Worm (Caenorhabditis elegans) whole organism, young adult: ENCODE results near the gene R02E4.3.
A peak's percentile ranks its signal among the peaks of the same experiment; 100 is the strongest.

Experiments used
- F10E7.11 ChIP-seq: sonication (generic microtip); optimal IDR thresholded peaks from 2 replicates; lab custom pipeline; 2017; ENCODE audit warnings: mild to moderate bottlenecking, missing genetic modification characterization, moderate library complexity, missing compliant biosample characterization
- F22D6.2 ChIP-seq: sonication (generic microtip); optimal IDR thresholded peaks from 2 replicates; lab custom pipeline; 2016; ENCODE audit warnings: mild to moderate bottlenecking, missing genetic modification characterization, missing compliant biosample characterization
- F23B12.7 ChIP-seq: sonication (generic microtip); optimal IDR thresholded peaks from 2 replicates; lab custom pipeline; 2017; ENCODE audit warnings: missing genetic modification characterization, mild to moderate bottlenecking, missing compliant biosample characterization, antibody characterized with exemption, moderate library complexity; ENCODE audit not compliant: insufficient read depth
- F57C9.4 ChIP-seq: sonication (generic microtip); optimal IDR thresholded peaks from 2 replicates; lab custom pipeline; 2017; ENCODE audit warnings: mild to moderate bottlenecking, missing genetic modification characterization, missing compliant biosample characterization
- K12H6.12 ChIP-seq: fragments of 200-800 bp; sonication (Bioruptor generic); optimal IDR thresholded peaks from 2 replicates; lab custom pipeline; 2018; ENCODE audit warnings: mild to moderate bottlenecking, missing genetic modification characterization, missing compliant biosample characterization
- T26A5.8 ChIP-seq: sonication (generic microtip); optimal IDR thresholded peaks from 2 replicates; lab custom pipeline; 2016; ENCODE audit warnings: missing genetic modification characterization, missing compliant biosample characterization
- ZK185.1 ChIP-seq: sonication (generic microtip); optimal IDR thresholded peaks from 2 replicates; lab custom pipeline; 2016; ENCODE audit warnings: mild to moderate bottlenecking, missing genetic modification characterization, missing compliant biosample characterization; ENCODE audit not compliant: poor library complexity, severe bottlenecking
- aptf-2 ChIP-seq: fragments of 200-800 bp; sonication (Bioruptor generic); conservative IDR thresholded peaks from 2 replicates; pipeline ENCODE4 v1.3.6; 2022; ENCODE audit warnings: missing genetic modification reagents, missing genetic modification characterization, missing compliant biosample characterization
- atf-7 ChIP-seq: sonication (generic microtip); optimal IDR thresholded peaks from 2 replicates; lab custom pipeline; 2017; ENCODE audit warnings: mild to moderate bottlenecking, missing genetic modification characterization, missing compliant biosample characterization
- attf-3 ChIP-seq: fragments of 200-800 bp; sonication (Bioruptor generic); conservative IDR thresholded peaks from 2 replicates; pipeline ENCODE4 v1.3.6; 2022; ENCODE audit warnings: missing genetic modification reagents, missing genetic modification characterization, missing compliant biosample characterization
- attf-6 ChIP-seq: fragments of 200-800 bp; sonication (Bioruptor generic); IDR thresholded peaks from 2 replicates; pipeline ENCODE4 v1.3.6; 2022; ENCODE audit warnings: missing genetic modification reagents, missing genetic modification characterization, missing compliant biosample characterization
- bed-2 ChIP-seq: fragments of 200-800 bp; sonication (Bioruptor generic); IDR thresholded peaks from 2 replicates; pipeline ENCODE4 v1.3.6; 2022; ENCODE audit warnings: missing genetic modification reagents, missing genetic modification characterization, missing compliant biosample characterization
- ceh-100 ChIP-seq: fragments of 200-800 bp; sonication (Bioruptor generic); IDR thresholded peaks from 2 replicates; pipeline ENCODE4 v1.3.6; 2022; ENCODE audit warnings: missing genetic modification reagents, missing genetic modification characterization, missing compliant biosample characterization
- ceh-40 ChIP-seq: fragments of 200-800 bp; sonication (Bioruptor generic); IDR thresholded peaks from 2 replicates; pipeline ENCODE4 v1.3.6; 2022; ENCODE audit warnings: missing genetic modification characterization, missing compliant biosample characterization
- ceh-58 ChIP-seq: fragments of 200-800 bp; sonication (Bioruptor generic); IDR thresholded peaks from 2 replicates; pipeline ENCODE4 v1.3.6; 2022; ENCODE audit warnings: missing genetic modification characterization, missing compliant biosample characterization
- ceh-79 ChIP-seq: sonication (generic microtip); optimal IDR thresholded peaks from 2 replicates; lab custom pipeline; 2017; ENCODE audit warnings: mild to moderate bottlenecking, missing genetic modification characterization, missing compliant biosample characterization
- ceh-91 ChIP-seq: fragments of 200-800 bp; sonication (Bioruptor generic); IDR thresholded peaks from 2 replicates; pipeline ENCODE4 v1.3.6; 2022; ENCODE audit warnings: missing genetic modification reagents, missing genetic modification characterization, missing compliant biosample characterization
- chd-7 ChIP-seq: sonication (generic microtip); optimal IDR thresholded peaks from 2 replicates; lab custom pipeline; 2016; ENCODE audit warnings: mild to moderate bottlenecking, missing genetic modification characterization, moderate library complexity, missing compliant biosample characterization
- dpl-1 ChIP-seq: fragments of 150-350 bp; optimal IDR thresholded peaks from 2 replicates; lab custom pipeline; 2014; ENCODE audit warnings: missing biosample characterization, missing genetic modification reagents, missing genetic modification characterization
- efl-1 ChIP-seq: fragments of 150-350 bp; optimal IDR thresholded peaks from 2 replicates; lab custom pipeline; 2014; ENCODE audit warnings: missing biosample characterization, missing genetic modification reagents, missing genetic modification characterization
- egl-18 ChIP-seq: fragments of 200-800 bp; sonication (Bioruptor generic); IDR thresholded peaks from 2 replicates; pipeline ENCODE4 v1.3.6; 2022; ENCODE audit warnings: missing genetic modification reagents, missing genetic modification characterization, missing compliant biosample characterization
- ets-4 ChIP-seq: fragments of 200-800 bp; sonication (Bioruptor generic); optimal IDR thresholded peaks from 2 replicates; lab custom pipeline; 2018; ENCODE audit warnings: mild to moderate bottlenecking, missing genetic modification characterization, missing compliant biosample characterization
- fkh-3 ChIP-seq: sonication (generic microtip); optimal IDR thresholded peaks from 2 replicates; lab custom pipeline; 2016; ENCODE audit warnings: mild to moderate bottlenecking, missing genetic modification characterization, missing compliant biosample characterization
- gei-17 ChIP-seq: fragments of 200-800 bp; sonication (Bioruptor generic); optimal IDR thresholded peaks from 2 replicates; lab custom pipeline; 2018; ENCODE audit warnings: mild to moderate bottlenecking, missing genetic modification characterization, missing compliant biosample characterization
- him-1 ChIP-seq: sonication (generic microtip); optimal IDR thresholded peaks from 2 replicates; lab custom pipeline; 2016; ENCODE audit warnings: missing genotype, missing genetic modification reagents, missing genetic modification characterization, missing compliant biosample characterization
- hlh-12 ChIP-seq: sonication (generic microtip); optimal IDR thresholded peaks from 2 replicates; lab custom pipeline; 2016; ENCODE audit warnings: missing genetic modification characterization, missing compliant biosample characterization
- hmg-1.2 ChIP-seq: fragments of 200-800 bp; sonication (Bioruptor generic); IDR thresholded peaks from 2 replicates; pipeline ENCODE4 v1.3.6; 2022; ENCODE audit warnings: missing genetic modification reagents, missing genetic modification characterization, missing compliant biosample characterization
- hrde-1 ChIP-seq: sonication (generic microtip); optimal IDR thresholded peaks from 2 replicates; lab custom pipeline; 2016; ENCODE audit warnings: missing genetic modification characterization, mild to moderate bottlenecking, missing compliant biosample characterization, moderate library complexity, missing genotype, missing genetic modification reagents, borderline replicate concordance
- let-526 ChIP-seq: fragments of 200-800 bp; sonication (Bioruptor generic); IDR thresholded peaks from 2 replicates; pipeline ENCODE4 v1.3.6; 2022; ENCODE audit warnings: missing genetic modification reagents, missing genetic modification characterization, missing compliant biosample characterization
- let-607 ChIP-seq, 2 experiments: fragments of 200-800 bp in 1 of 2; sonication (Bioruptor generic) in 1 of 2; sonication (generic microtip) in 1 of 2; optimal IDR thresholded peaks; 2 replicates each; lab custom pipeline; 2016 to 2018; ENCODE audit warnings: mild to moderate bottlenecking in 2 of 2, missing compliant biosample characterization in 2 of 2, missing genetic modification characterization in 2 of 2, moderate library complexity in 2 of 2, missing genotype in 1 of 2
- lin-26 ChIP-seq: fragments of 200-800 bp; sonication (Bioruptor generic); IDR thresholded peaks from 2 replicates; pipeline ENCODE4 v1.3.6; 2022; ENCODE audit warnings: missing genetic modification reagents, missing genetic modification characterization, missing compliant biosample characterization
- lin-54 ChIP-seq: fragments of 200-800 bp; sonication (Bioruptor generic); optimal IDR thresholded peaks from 2 replicates; lab custom pipeline; 2018; ENCODE audit warnings: mild to moderate bottlenecking, missing genetic modification characterization, missing compliant biosample characterization
- lsl-1 ChIP-seq: fragments of 200-800 bp; sonication (Bioruptor generic); optimal IDR thresholded peaks from 2 replicates; lab custom pipeline; 2018; ENCODE audit warnings: mild to moderate bottlenecking, missing genetic modification characterization, moderate library complexity, missing compliant biosample characterization
- lsy-27 ChIP-seq: sonication (generic microtip); optimal IDR thresholded peaks from 2 replicates; lab custom pipeline; 2017; ENCODE audit warnings: missing genetic modification characterization, mild to moderate bottlenecking, missing compliant biosample characterization, antibody characterized with exemption, missing genotype, borderline replicate concordance; ENCODE audit not compliant: insufficient read depth
- mcd-1 ChIP-seq: fragments of 200-800 bp; sonication (Bioruptor generic); IDR thresholded peaks from 2 replicates; pipeline ENCODE4 v1.3.6; 2022; ENCODE audit warnings: missing genetic modification reagents, missing genetic modification characterization, missing compliant biosample characterization
- nfya-2 ChIP-seq: fragments of 200-800 bp; sonication (Bioruptor generic); IDR thresholded peaks from 2 replicates; pipeline ENCODE4 v1.3.6; 2022; ENCODE audit warnings: missing genetic modification reagents, missing genetic modification characterization, missing compliant biosample characterization
- nfyb-1 ChIP-seq: fragments of 200-800 bp; sonication (Bioruptor generic); IDR thresholded peaks from 2 replicates; pipeline ENCODE4 v1.3.6; 2022; ENCODE audit warnings: missing genetic modification reagents, missing genetic modification characterization, missing compliant biosample characterization
- nhr-120 ChIP-seq: fragments of 200-800 bp; sonication (Bioruptor generic); IDR thresholded peaks from 2 replicates; pipeline ENCODE4 v1.3.6; 2022; ENCODE audit warnings: missing genetic modification characterization, missing compliant biosample characterization
- nhr-80 ChIP-seq: sonication (generic microtip); optimal IDR thresholded peaks from 2 replicates; lab custom pipeline; 2016; ENCODE audit warnings: missing genetic modification characterization, missing compliant biosample characterization
- nhr-90 ChIP-seq: sonication (generic microtip); optimal IDR thresholded peaks from 2 replicates; lab custom pipeline; 2016; ENCODE audit warnings: missing genotype, mild to moderate bottlenecking, missing genetic modification characterization, missing compliant biosample characterization
- rcor-1 ChIP-seq: fragments of 200-800 bp; sonication (Bioruptor generic); IDR thresholded peaks from 2 replicates; pipeline ENCODE4 v1.3.6; 2022; ENCODE audit warnings: missing genetic modification reagents, missing genetic modification characterization, missing compliant biosample characterization
- sdz-38 ChIP-seq: sonication (generic microtip); optimal IDR thresholded peaks from 2 replicates; lab custom pipeline; 2016; ENCODE audit warnings: missing genotype, missing genetic modification characterization, missing compliant biosample characterization
- snpc-1.1 ChIP-seq: sonication (generic microtip); optimal IDR thresholded peaks from 2 replicates; lab custom pipeline; 2017; ENCODE audit warnings: missing genetic modification characterization, mild to moderate bottlenecking, missing compliant biosample characterization, antibody characterized with exemption, moderate library complexity, missing genotype, missing genetic modification reagents; ENCODE audit not compliant: insufficient read depth
- xnd-1 ChIP-seq: sonication (generic microtip); optimal IDR thresholded peaks from 2 replicates; lab custom pipeline; 2016; ENCODE audit warnings: missing genotype, missing genetic modification reagents, missing genetic modification characterization, missing compliant biosample characterization
- ztf-18 ChIP-seq: sonication (generic microtip); optimal IDR thresholded peaks from 2 replicates; lab custom pipeline; 2016; ENCODE audit warnings: missing genotype, mild to moderate bottlenecking, missing genetic modification characterization, missing compliant biosample characterization
- ztf-22 ChIP-seq: fragments of 200-800 bp; sonication (Bioruptor generic); optimal IDR thresholded peaks from 2 replicates; lab custom pipeline; 2018; ENCODE audit warnings: mild to moderate bottlenecking, missing genetic modification characterization, moderate library complexity, missing compliant biosample characterization
- ztf-26 ChIP-seq: sonication (generic microtip); optimal IDR thresholded peaks from 2 replicates; lab custom pipeline; 2017; ENCODE audit warnings: missing genetic modification characterization, missing compliant biosample characterization

R02E4.3 gene

DNA sequence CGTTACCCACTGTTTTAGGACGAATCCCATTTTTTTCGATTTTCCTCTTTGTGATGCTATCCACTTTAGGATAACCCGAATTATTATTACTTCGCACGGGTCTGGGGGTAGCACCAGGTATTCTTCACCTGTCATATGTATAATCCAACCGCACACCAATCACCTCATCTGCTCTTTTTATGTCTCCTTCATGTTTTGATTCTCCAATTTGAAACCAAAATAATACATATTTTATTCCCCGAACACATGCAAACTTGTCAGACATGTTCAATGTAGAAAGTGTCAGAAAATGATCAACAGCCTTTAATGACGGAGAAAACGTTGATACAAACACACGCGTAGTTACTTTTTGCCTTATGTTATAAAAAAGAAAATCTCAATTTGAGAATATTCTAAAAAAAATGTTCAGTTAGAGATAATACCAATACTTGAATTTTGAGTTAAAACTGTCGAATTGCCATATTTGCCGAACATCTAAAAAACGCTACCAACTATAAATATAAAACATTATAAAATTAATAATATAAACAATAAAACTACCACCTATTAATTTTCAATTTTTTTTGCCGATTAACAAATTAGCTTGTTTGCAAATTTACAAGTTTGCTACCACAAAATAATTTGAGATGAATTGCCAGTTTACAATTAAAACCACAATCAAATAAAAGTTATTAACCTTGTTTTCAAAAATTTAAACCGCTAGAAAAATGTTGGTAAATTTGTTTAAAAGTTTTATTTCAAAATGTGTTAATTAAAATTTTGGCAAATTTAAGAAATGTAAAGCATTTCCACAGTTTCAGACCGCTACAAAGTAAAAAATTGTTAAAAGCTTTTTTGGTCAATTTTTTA lies 45.9 kb upstream of the R02E4.3 start (continued):
- 0 out of 2 replicates have a peak, but pooled peaks have one; percentile 4 for TF ChIP-seq let-526 (GFP tag; lab: Robert Waterston, UW)
- TF ChIP-seq F22D6.2 (tag; lab: Kevin White, UChicago) = no peak
- no peak for TF ChIP-seq attf-3 (GFP tag; lab: Robert Waterston, UW)
- TF ChIP-seq nhr-80 (tag; lab: Kevin White, UChicago) = peak; percentile 48
- TF ChIP-seq nfya-2 (GFP tag; lab: Robert Waterston, UW) = peak; percentile 59; the same call in 1 of the 2 replicates
- TF ChIP-seq ztf-18 (tag; lab: Kevin White, UChicago) = no peak
- TF ChIP-seq ceh-58 (GFP tag; lab: Robert Waterston, UW) = no peak
- no peak for TF ChIP-seq bed-2 (GFP tag; lab: Robert Waterston, UW)
- TF ChIP-seq nhr-120 = no peak
- peak; percentile 35 for TF ChIP-seq K12H6.12 (tag; lab: Kevin White, UChicago)
- TF ChIP-seq mcd-1 (GFP tag; lab: Robert Waterston, UW) = no peak
- no peak for TF ChIP-seq ceh-91 (GFP tag; lab: Robert Waterston, UW)
- TF ChIP-seq nfyb-1 (GFP tag; lab: Robert Waterston, UW) = peak; percentile 81
- peak; percentile 33 for TF ChIP-seq ZK185.1 (tag; lab: Kevin White, UChicago)
- peak; percentile 3 for TF ChIP-seq F23B12.7 (tag; lab: Kevin White, UChicago)
- TF ChIP-seq chd-7 (tag; lab: Kevin White, UChicago) = peak; percentile 48
- no peak for TF ChIP-seq hlh-12
- TF ChIP-seq T26A5.8 (tag; lab: Kevin White, UChicago) = no peak
- TF ChIP-seq hmg-1.2 (GFP tag; lab: Robert Waterston, UW) = no peak; the same call in 1 of the 2 replicates
- no peak for TF ChIP-seq sdz-38 (tag; lab: Kevin White, UChicago)
- no peak for TF ChIP-seq xnd-1 (tag; lab: Kevin White, UChicago)
- TF ChIP-seq egl-18 (GFP tag; lab: Robert Waterston, UW) = peak; percentile 47; the same call in 1 of the 2 replicates
- TF ChIP-seq him-1 (tag; lab: Kevin White, UChicago) = no peak
- no peak for TF ChIP-seq ceh-79 (tag; lab: Kevin White, UChicago)
- TF ChIP-seq efl-1 (GFP tag; lab: Kevin White, UChicago) = no peak
- peak; percentile 1 to 31 for TF ChIP-seq let-607 (tag; optimal IDR thresholded peaks at IDR 0.05; lab: Kevin White, UChicago)
- no peak for TF ChIP-seq ets-4 (GFP tag; lab: Kevin White, UChicago)
- no peak for TF ChIP-seq dpl-1
- TF ChIP-seq lin-54 (GFP tag; lab: Kevin White, UChicago) = no peak
- TF ChIP-seq lsl-1 (GFP tag; lab: Kevin White, UChicago) = no peak
- TF ChIP-seq attf-6 (GFP tag; lab: Robert Waterston, UW) = no peak
- peak; percentile 26 for TF ChIP-seq gei-17 (GFP tag; lab: Kevin White, UChicago)
- no peak for TF ChIP-seq aptf-2 (GFP tag; lab: Robert Waterston, UW)
- no peak; the same call in 1 of the 2 replicates for TF ChIP-seq ceh-100 (GFP tag; lab: Robert Waterston, UW)
- no peak for TF ChIP-seq snpc-1.1 (tag; lab: Kevin White, UChicago)
- TF ChIP-seq rcor-1 = no peak; the same call in 1 of the 2 replicates
- TF ChIP-seq fkh-3 (tag; lab: Kevin White, UChicago) = no peak
- peak; percentile 90 for TF ChIP-seq nhr-90
- TF ChIP-seq ztf-22 = no peak
- TF ChIP-seq F57C9.4 (tag; lab: Kevin White, UChicago) = peak; percentile 56
- TF ChIP-seq ztf-26 (tag; lab: Kevin White, UChicago) = no peak
- no peak for TF ChIP-seq lsy-27
- TF ChIP-seq ceh-40 (GFP tag; lab: Robert Waterston, UW) = no peak
- TF ChIP-seq hrde-1 (tag; lab: Kevin White, UChicago) = no peak
- peak; percentile 50 for TF ChIP-seq F10E7.11 (tag; lab: Kevin White, UChicago)
- TF ChIP-seq atf-7 (tag; lab: Kevin White, UChicago) = peak; percentile 59
- TF ChIP-seq lin-26 (GFP tag; lab: Robert Waterston, UW) = no peak; the same call in 1 of the 2 replicates
